Worm (Caenorhabditis elegans) whole organism, late embryonic: ENCODE results near the gene R10E8.6.
A peak's percentile ranks its signal among the peaks of the same experiment; 100 is the strongest.

Experiments
- C38D4.7 ChIP-seq: fragments of 200-800 bp; sonication (Bioruptor generic); optimal IDR thresholded peaks from 2 replicates; lab custom pipeline; 2018; ENCODE audit warnings: mild to moderate bottlenecking, missing genetic modification characterization, moderate library complexity, missing compliant biosample characterization
- K09A11.1 ChIP-seq: sonication (generic microtip); optimal IDR thresholded peaks from 2 replicates; lab custom pipeline; 2017; ENCODE audit warnings: antibody characterized with exemption, mild to moderate bottlenecking, missing genetic modification characterization, missing compliant biosample characterization; ENCODE audit not compliant: insufficient read depth
- Y22D7AL.16 ChIP-seq: sonication (generic microtip); optimal IDR thresholded peaks from 2 replicates; lab custom pipeline; 2016; ENCODE audit warnings: missing genetic modification characterization, missing compliant biosample characterization
- ahr-1 ChIP-seq: sonication (generic microtip); optimal IDR thresholded peaks from 2 replicates; lab custom pipeline; 2016; ENCODE audit warnings: missing genetic modification characterization, missing compliant biosample characterization
- ceh-14 ChIP-seq: sonication (generic microtip); optimal IDR thresholded peaks from 2 replicates; lab custom pipeline; 2016; ENCODE audit warnings: missing genotype, missing genetic modification characterization, missing compliant biosample characterization
- ceh-18 ChIP-seq: sonication (generic microtip); optimal IDR thresholded peaks from 2 replicates; lab custom pipeline; 2016; ENCODE audit warnings: missing genetic modification characterization, missing compliant biosample characterization
- ceh-2 ChIP-seq: sonication (generic microtip); optimal IDR thresholded peaks from 2 replicates; lab custom pipeline; 2016; ENCODE audit warnings: missing genotype, missing genetic modification characterization, missing compliant biosample characterization
- ceh-30 ChIP-seq: fragments of 150-350 bp; optimal IDR thresholded peaks from 2 replicates; lab custom pipeline; 2014; ENCODE audit warnings: missing biosample characterization, missing genetic modification characterization
- ceh-31 ChIP-seq: sonication (generic microtip); optimal IDR thresholded peaks from 2 replicates; lab custom pipeline; 2016; ENCODE audit warnings: missing genetic modification characterization, missing compliant biosample characterization
- ceh-34 ChIP-seq: sonication (generic microtip); optimal IDR thresholded peaks from 2 replicates; lab custom pipeline; 2016; ENCODE audit warnings: mild to moderate bottlenecking, missing genetic modification characterization, missing compliant biosample characterization
- ceh-6 ChIP-seq: fragments of 200-800 bp; sonication (Bioruptor generic); optimal IDR thresholded peaks from 2 replicates; lab custom pipeline; 2018; ENCODE audit warnings: mild to moderate bottlenecking, missing genetic modification characterization, missing compliant biosample characterization
- ceh-9 ChIP-seq: sonication (generic microtip); optimal IDR thresholded peaks from 2 replicates; lab custom pipeline; 2016; ENCODE audit warnings: mild to moderate bottlenecking, missing genetic modification characterization, inconsistent platforms, missing compliant biosample characterization
- dmd-4 ChIP-seq: sonication (generic microtip); optimal IDR thresholded peaks from 2 replicates; lab custom pipeline; 2016; ENCODE audit warnings: borderline replicate concordance, missing genetic modification characterization, missing compliant biosample characterization
- dve-1 ChIP-seq: sonication (generic microtip); optimal IDR thresholded peaks from 2 replicates; lab custom pipeline; 2017; ENCODE audit warnings: antibody characterized with exemption, mild to moderate bottlenecking, missing genetic modification characterization, missing compliant biosample characterization
- elt-2 ChIP-seq: sonication (generic microtip); optimal IDR thresholded peaks from 2 replicates; lab custom pipeline; 2016; ENCODE audit warnings: missing genetic modification reagents, missing genetic modification characterization, missing compliant biosample characterization
- ets-4 ChIP-seq: sonication (generic microtip); optimal IDR thresholded peaks from 2 replicates; lab custom pipeline; 2016; ENCODE audit warnings: missing genetic modification characterization, missing compliant biosample characterization
- fax-1 ChIP-seq: sonication (generic microtip); optimal IDR thresholded peaks from 2 replicates; lab custom pipeline; 2016; ENCODE audit warnings: missing genotype, missing genetic modification characterization, missing compliant biosample characterization
- hlh-30 ChIP-seq: sonication (generic microtip); optimal IDR thresholded peaks from 2 replicates; lab custom pipeline; 2017; ENCODE audit warnings: antibody characterized with exemption, missing genetic modification characterization, missing compliant biosample characterization; ENCODE audit not compliant: insufficient read depth
- hlh-6 ChIP-seq: sonication (generic microtip); optimal IDR thresholded peaks from 2 replicates; lab custom pipeline; 2016; ENCODE audit warnings: missing genotype, missing genetic modification characterization, missing compliant biosample characterization
- lim-6 ChIP-seq: sonication (generic microtip); optimal IDR thresholded peaks from 2 replicates; lab custom pipeline; 2016; ENCODE audit warnings: missing genetic modification characterization, missing compliant biosample characterization
- nhr-11 ChIP-seq: fragments of 150-350 bp; optimal IDR thresholded peaks from 2 replicates; lab custom pipeline; 2014; ENCODE audit warnings: missing biosample characterization, missing genetic modification characterization
- npax-4 ChIP-seq: sonication (generic microtip); optimal IDR thresholded peaks from 2 replicates; lab custom pipeline; 2016; ENCODE audit warnings: missing genetic modification characterization, missing compliant biosample characterization
- odd-2 ChIP-seq: sonication (generic microtip); optimal IDR thresholded peaks from 2 replicates; lab custom pipeline; 2017; ENCODE audit warnings: antibody characterized with exemption, mild to moderate bottlenecking, missing genetic modification characterization, missing compliant biosample characterization
- pag-3 ChIP-seq: sonication (generic microtip); optimal IDR thresholded peaks from 2 replicates; lab custom pipeline; 2016; ENCODE audit warnings: missing compliant biosample characterization, missing genetic modification characterization, borderline replicate concordance
- pat-9 ChIP-seq: fragments of 200-800 bp; sonication (Bioruptor generic); optimal IDR thresholded peaks from 2 replicates; lab custom pipeline; 2018; ENCODE audit warnings: mild to moderate bottlenecking, missing genetic modification characterization, moderate library complexity, missing compliant biosample characterization
- pax-1 ChIP-seq: fragments of 150-350 bp; optimal IDR thresholded peaks from 2 replicates; lab custom pipeline; 2014; ENCODE audit warnings: missing biosample characterization, missing genetic modification characterization
- pha-2 ChIP-seq: sonication (generic microtip); optimal IDR thresholded peaks from 2 replicates; lab custom pipeline; 2017; ENCODE audit warnings: mild to moderate bottlenecking, missing genetic modification characterization, missing compliant biosample characterization
- pqm-1 ChIP-seq: sonication (generic microtip); optimal IDR thresholded peaks from 2 replicates; lab custom pipeline; 2016; ENCODE audit warnings: missing genetic modification characterization, missing compliant biosample characterization
- pros-1 ChIP-seq: fragments of 150-350 bp; optimal IDR thresholded peaks from 2 replicates; lab custom pipeline; 2014; ENCODE audit warnings: missing biosample characterization, missing genetic modification reagents, missing genetic modification characterization
- ref-2 ChIP-seq: sonication (generic microtip); optimal IDR thresholded peaks from 2 replicates; lab custom pipeline; 2016; ENCODE audit warnings: missing genetic modification characterization, missing compliant biosample characterization
- sox-2 ChIP-seq: fragments of 200-800 bp; sonication (Bioruptor generic); IDR thresholded peaks from 2 replicates; pipeline ENCODE4 v1.3.6; 2022; ENCODE audit warnings: missing genetic modification reagents, missing genetic modification characterization, missing compliant biosample characterization
- syd-9 ChIP-seq: sonication (generic microtip); optimal IDR thresholded peaks from 2 replicates; lab custom pipeline; 2016; ENCODE audit warnings: mild to moderate bottlenecking, missing genetic modification characterization, moderate library complexity, missing compliant biosample characterization
- unc-3 ChIP-seq, 2 experiments: fragments of 200-800 bp in 1 of 2; sonication (Bioruptor generic) in 1 of 2; sonication (generic microtip) in 1 of 2; conservative IDR thresholded peaks in 1 of 2; optimal IDR thresholded peaks in 1 of 2; 2 replicates each; pipeline versions ENCODE4 v1.3.6 to Lab custom; 2016 to 2022; ENCODE audit warnings: missing compliant biosample characterization in 2 of 2, missing genetic modification characterization in 2 of 2, missing genetic modification reagents in 1 of 2
- unc-55 ChIP-seq: sonication (generic microtip); optimal IDR thresholded peaks from 2 replicates; lab custom pipeline; 2017; ENCODE audit warnings: missing biosample characterization, missing genetic modification reagents, missing genetic modification characterization
- ztf-16 ChIP-seq: sonication (generic microtip); optimal IDR thresholded peaks from 2 replicates; lab custom pipeline; 2017; ENCODE audit warnings: missing genetic modification characterization, missing compliant biosample characterization

R10E8.6 gene

ce11 chrV:18252239-18252638 is 14.0 kb downstream of the R10E8.6 start, which contains the start of gene R10E8.1:
Gene R10E8.1 (minus strand): TSS chrV:18252416.
- TF ChIP-seq ets-4 (tag; lab: Kevin White, UChicago) (no peak), ahr-1 (tag; lab: Kevin White, UChicago) (no peak), hlh-30 (tag; lab: Kevin White, UChicago) (no peak), ceh-14 (tag; lab: Kevin White, UChicago) (no peak), elt-2 (tag; lab: Kevin White, UChicago) (peak; percentile 13), ztf-16 (tag; lab: Kevin White, UChicago) (no peak)

ce11 chrV:18246077-18246476 is 20.1 kb downstream of the R10E8.6 start:
- TF ChIP-seq elt-2 (tag; lab: Kevin White, UChicago) (peak; percentile 7), lim-6 (tag; lab: Kevin White, UChicago) (no peak)

- no peak for TF ChIP-seq C38D4.7 (GFP tag; lab: Kevin White, UChicago)
- no peak for TF ChIP-seq pag-3 (tag; lab: Kevin White, UChicago)
- TF ChIP-seq dve-1, result no peak
- no peak for TF ChIP-seq nhr-11 (tag; lab: Kevin White, UChicago)
These were observed 21.8 kb downstream of the R10E8.6 start for ce11 chrV:18244408-18244807.

- TF ChIP-seq ceh-2, result no peak
- TF ChIP-seq, all 69 proteins: peak for 0
These were observed 23.0 kb downstream of the R10E8.6 start for ce11 chrV:18243227-18243626.

ce11 chrV:18241328-18241727 is 24.9 kb downstream of the R10E8.6 start, which contains the start of gene R10E8.8:
Gene R10E8.8 (minus strand): TSS chrV:18241670.
- TF ChIP-seq pqm-1 (tag; lab: Kevin White, UChicago) (no peak), ceh-18 (tag; lab: Kevin White, UChicago) (no peak), ceh-31 (tag; lab: Kevin White, UChicago) (no peak), pag-3 (tag; lab: Kevin White, UChicago) (no peak), nhr-11 (tag; lab: Kevin White, UChicago) (no peak), ceh-9 (tag; lab: Kevin White, UChicago) (no peak), pat-9 (tag; lab: Kevin White, UChicago) (no peak), dmd-4 (no peak), unc-55 (no peak), ets-4 (tag; lab: Kevin White, UChicago) (no peak), K09A11.1 (no peak), npax-4 (tag; lab: Kevin White, UChicago) (no peak)

- no peak for TF ChIP-seq odd-2 (tag; lab: Kevin White, UChicago)
These were observed 29.4 kb downstream of the R10E8.6 start, which contains the start of gene R10E8.3 for ce11 chrV:18236714-18237288. Gene R10E8.3 (minus strand): TSS chrV:18236764.

ce11 chrV:18235808-18236207 is 30.4 kb downstream of the R10E8.6 start:
- TF ChIP-seq unc-3 (GFP tag; conservative IDR thresholded peaks at IDR 0.05; lab: Robert Waterston, UW) (no peak), unc-3 (tag; optimal IDR thresholded peaks at IDR 0.05; lab: Kevin White, UChicago) (no peak), ceh-30 (no peak), sox-2 (GFP tag; lab: Robert Waterston, UW) (no peak), syd-9 (tag; lab: Kevin White, UChicago) (no peak), unc-55 (no peak), npax-4 (tag; lab: Kevin White, UChicago) (no peak), odd-2 (tag; lab: Kevin White, UChicago) (no peak), ceh-6 (no peak), hlh-6 (tag; lab: Kevin White, UChicago) (no peak), ceh-18 (tag; lab: Kevin White, UChicago) (no peak), pax-1 (no peak), ets-4 (tag; lab: Kevin White, UChicago) (no peak), C38D4.7 (GFP tag; lab: Kevin White, UChicago) (no peak), pha-2 (tag; lab: Kevin White, UChicago) (no peak), Y22D7AL.16 (no peak), ref-2 (tag; lab: Kevin White, UChicago) (no peak), pros-1 (tag; lab: Kevin White, UChicago) (no peak), fax-1 (tag; lab: Kevin White, UChicago) (no peak), ceh-34 (tag; lab: Kevin White, UChicago) (no peak)
